Worm (Caenorhabditis elegans) whole organism, midembryonic: ENCODE results near the gene T23F11.6.

ENCODE experiments used
- cog-1 ChIP-seq: sonication (generic microtip); optimal IDR thresholded peaks from 2 replicates; lab custom pipeline; 2016; ENCODE audit warnings: missing genetic modification characterization, missing compliant biosample characterization
- ref-1 ChIP-seq: fragments of 200-800 bp; sonication (Bioruptor generic); conservative IDR thresholded peaks from 2 replicates; pipeline ENCODE4 v1.3.6; 2022; ENCODE audit warnings: missing genetic modification reagents, missing genetic modification characterization, missing compliant biosample characterization

- TF ChIP-seq cog-1 = no peak
- TF ChIP-seq ref-1 (GFP tag; lab: Robert Waterston, UW) = no peak
Measured at ce11 chrIII:4671491-4671890, 23.8 kb upstream of the T23F11.6 start, which contains the start of gene T23F11.11.
